Worm (Caenorhabditis elegans) whole organism, L4 larva: ENCODE measurements around the gene srd-38.

Experiments
- F37D6.2 ChIP-seq: sonication (generic microtip); optimal IDR thresholded peaks from 2 replicates; lab custom pipeline; 2016; ENCODE audit warnings: mild to moderate bottlenecking, missing genetic modification characterization, missing compliant biosample characterization
- F49E8.2 ChIP-seq: sonication (generic microtip); optimal IDR thresholded peaks from 2 replicates; lab custom pipeline; 2016; ENCODE audit warnings: missing compliant biosample characterization, mild to moderate bottlenecking, missing genetic modification characterization, borderline replicate concordance
- T26A8.4 ChIP-seq: fragments of 200-800 bp; sonication (Bioruptor generic); IDR thresholded peaks from 2 replicates; pipeline ENCODE4 v1.3.6; 2022; ENCODE audit warnings: missing genetic modification characterization, missing compliant biosample characterization
- Y105C5A.15 ChIP-seq: fragments of 200-800 bp; sonication (Bioruptor generic); IDR thresholded peaks from 2 replicates; pipeline ENCODE4 v1.3.6; 2022; ENCODE audit warnings: missing genetic modification characterization, missing compliant biosample characterization
- Y48G9A.11 ChIP-seq: fragments of 200-800 bp; sonication (Bioruptor generic); IDR thresholded peaks from 2 replicates; pipeline ENCODE4 v1.3.6; 2022; ENCODE audit warnings: missing genetic modification reagents, missing genetic modification characterization, missing compliant biosample characterization
- Y5F2A.4 ChIP-seq: fragments of 200-800 bp; sonication (Bioruptor generic); optimal IDR thresholded peaks from 2 replicates; lab custom pipeline; 2018; ENCODE audit warnings: mild to moderate bottlenecking, missing genetic modification characterization, missing compliant biosample characterization
- Y75B8A.6 ChIP-seq: fragments of 200-800 bp; sonication (Bioruptor generic); IDR thresholded peaks from 2 replicates; pipeline ENCODE4 v1.3.6; 2022; ENCODE audit warnings: missing genetic modification reagents, missing genetic modification characterization, missing compliant biosample characterization
- aha-1 ChIP-seq: fragments of 150-350 bp; peaks from one replicate; lab custom pipeline; 2014; ENCODE audit warnings: missing biosample characterization, missing genetic modification characterization
- aly-2 ChIP-seq: sonication (generic microtip); optimal IDR thresholded peaks from 2 replicates; lab custom pipeline; 2018; ENCODE audit warnings: missing biosample characterization, missing genetic modification characterization
- ama-1 ChIP-seq: fragments of 150-350 bp; optimal IDR thresholded peaks from 2 replicates; lab custom pipeline; 2014; ENCODE audit warnings: inconsistent platforms, mixed read lengths
- ceh-20 ChIP-seq: fragments of 200-800 bp; sonication (Bioruptor generic); IDR thresholded peaks from 2 replicates; pipeline ENCODE4 v1.3.6; 2022; ENCODE audit warnings: missing genetic modification reagents, missing genetic modification characterization, missing compliant biosample characterization
- ceh-32 ChIP-seq: sonication (generic microtip); optimal IDR thresholded peaks from 2 replicates; lab custom pipeline; 2016; ENCODE audit warnings: mild to moderate bottlenecking, missing genetic modification characterization, missing compliant biosample characterization; ENCODE audit not compliant: poor library complexity
- ceh-44 ChIP-seq: fragments of 200-800 bp; sonication (Bioruptor generic); IDR thresholded peaks from 2 replicates; pipeline ENCODE4 v1.3.6; 2022; ENCODE audit warnings: missing genetic modification reagents, missing genetic modification characterization, missing compliant biosample characterization
- ceh-82 ChIP-seq: sonication (generic microtip); optimal IDR thresholded peaks from 2 replicates; lab custom pipeline; 2017; ENCODE audit warnings: missing biosample characterization, missing genetic modification characterization
- ctbp-1 ChIP-seq: fragments of 200-800 bp; sonication (Bioruptor generic); IDR thresholded peaks from 2 replicates; pipeline ENCODE4 v1.3.6; 2022; ENCODE audit warnings: missing genetic modification reagents, missing genetic modification characterization, missing compliant biosample characterization
- daf-16 ChIP-seq, 3 experiments: sonication (generic microtip); optimal IDR thresholded peaks; 2 replicates each; lab custom pipeline; 2016 to 2017; ENCODE audit warnings: missing genetic modification characterization in 3 of 3, missing genetic modification reagents in 3 of 3, mild to moderate bottlenecking in 2 of 3, missing compliant biosample characterization in 2 of 3, missing biosample characterization in 1 of 3, moderate library complexity in 1 of 3
- daf-19 ChIP-seq: fragments of 200-800 bp; sonication (Bioruptor generic); conservative IDR thresholded peaks from 2 replicates; pipeline ENCODE4 v1.3.6; 2022; ENCODE audit warnings: missing genetic modification characterization, missing compliant biosample characterization
- daf-8 ChIP-seq: fragments of 200-800 bp; sonication (Bioruptor generic); IDR thresholded peaks from 2 replicates; pipeline ENCODE4 v1.3.6; 2022; ENCODE audit warnings: missing genetic modification characterization, missing compliant biosample characterization
- dve-1 ChIP-seq: sonication (generic microtip); optimal IDR thresholded peaks from 2 replicates; lab custom pipeline; 2017; ENCODE audit warnings: antibody characterized with exemption, mild to moderate bottlenecking, missing genetic modification characterization, missing compliant biosample characterization; ENCODE audit not compliant: insufficient read depth
- egl-43 ChIP-seq: fragments of 200-800 bp; sonication (Bioruptor generic); IDR thresholded peaks from 2 replicates; pipeline ENCODE4 v1.3.6; 2022; ENCODE audit warnings: missing genetic modification reagents, missing genetic modification characterization, missing compliant biosample characterization
- fos-1 ChIP-seq: fragments of 150-350 bp; optimal IDR thresholded peaks from 2 replicates; lab custom pipeline; 2014; ENCODE audit warnings: missing biosample characterization, missing genetic modification characterization
- gei-8 ChIP-seq: fragments of 200-800 bp; sonication (Bioruptor generic); optimal IDR thresholded peaks from 2 replicates; lab custom pipeline; 2018; ENCODE audit warnings: mild to moderate bottlenecking, missing genetic modification characterization, missing compliant biosample characterization
- hif-1 ChIP-seq, 2 experiments: sonication (generic microtip); optimal IDR thresholded peaks; 2 replicates each; lab custom pipeline; 2016 to 2017; ENCODE audit warnings: missing compliant biosample characterization in 2 of 2, missing genetic modification characterization in 2 of 2, missing genetic modification reagents in 2 of 2, missing genotype in 2 of 2, mild to moderate bottlenecking in 1 of 2
- hlh-11 ChIP-seq: fragments of 200-800 bp; sonication (Bioruptor generic); optimal IDR thresholded peaks from 2 replicates; lab custom pipeline; 2018; ENCODE audit warnings: mild to moderate bottlenecking, missing genetic modification characterization, missing compliant biosample characterization
- hlh-30 ChIP-seq: sonication (generic microtip); optimal IDR thresholded peaks from 2 replicates; lab custom pipeline; 2017; ENCODE audit warnings: antibody characterized with exemption, mild to moderate bottlenecking, missing genetic modification characterization, missing compliant biosample characterization; ENCODE audit not compliant: insufficient read depth
- lin-1 ChIP-seq: fragments of 200-800 bp; sonication (Bioruptor generic); IDR thresholded peaks from 2 replicates; pipeline ENCODE4 v1.3.6; 2022; ENCODE audit warnings: missing genetic modification reagents, missing genetic modification characterization, missing compliant biosample characterization
- lin-29 ChIP-seq: fragments of 200-800 bp; sonication (Bioruptor generic); IDR thresholded peaks from 2 replicates; pipeline ENCODE4 v1.3.6; 2022; ENCODE audit warnings: missing genetic modification reagents, missing genetic modification characterization, missing compliant biosample characterization
- mdl-1 ChIP-seq, 2 experiments: fragments of 150-350 bp in 1 of 2; sonication (generic microtip) in 1 of 2; optimal IDR thresholded peaks; 2 replicates each; lab custom pipeline; 2014 to 2017; ENCODE audit warnings: missing biosample characterization in 2 of 2, missing genetic modification characterization in 2 of 2
- mdt-29 ChIP-seq: fragments of 200-800 bp; sonication (Bioruptor generic); IDR thresholded peaks from 2 replicates; pipeline ENCODE4 v1.3.6; 2022; ENCODE audit warnings: missing genetic modification reagents, missing genetic modification characterization, missing compliant biosample characterization
- mes-2 ChIP-seq: sonication (generic microtip); optimal IDR thresholded peaks from 2 replicates; lab custom pipeline; 2016; ENCODE audit warnings: missing genotype, mild to moderate bottlenecking, missing genetic modification characterization, missing compliant biosample characterization; ENCODE audit not compliant: poor library complexity, severe bottlenecking
- nhr-102 ChIP-seq: sonication (generic microtip); optimal IDR thresholded peaks from 2 replicates; lab custom pipeline; 2016; ENCODE audit warnings: mild to moderate bottlenecking, missing genetic modification characterization, moderate library complexity, missing compliant biosample characterization
- nhr-11 ChIP-seq: fragments of 150-350 bp; optimal IDR thresholded peaks from 2 replicates; lab custom pipeline; 2014; ENCODE audit warnings: missing biosample characterization, missing genetic modification characterization
- nhr-25 ChIP-seq: sonication (generic microtip); optimal IDR thresholded peaks from 2 replicates; lab custom pipeline; 2017; ENCODE audit warnings: missing genetic modification characterization, mild to moderate bottlenecking, missing compliant biosample characterization, antibody characterized with exemption, moderate library complexity, borderline replicate concordance; ENCODE audit not compliant: insufficient read depth
- nhr-28 ChIP-seq: fragments of 150-350 bp; optimal IDR thresholded peaks from 2 replicates; lab custom pipeline; 2014; ENCODE audit warnings: missing biosample characterization, missing genetic modification characterization
- nhr-41 ChIP-seq: fragments of 200-800 bp; sonication (Bioruptor generic); IDR thresholded peaks from 2 replicates; pipeline ENCODE4 v1.3.6; 2022; ENCODE audit warnings: missing genetic modification reagents, missing genetic modification characterization, missing compliant biosample characterization
- nhr-42 ChIP-seq: fragments of 200-800 bp; sonication (Bioruptor generic); IDR thresholded peaks from 2 replicates; pipeline ENCODE4 v1.3.6; 2022; ENCODE audit warnings: missing genetic modification characterization, missing compliant biosample characterization
- nhr-76 ChIP-seq: fragments of 150-350 bp; optimal IDR thresholded peaks from 2 replicates; lab custom pipeline; 2014; ENCODE audit warnings: missing biosample characterization, missing genetic modification characterization
- set-16 ChIP-seq: fragments of 200-800 bp; sonication (Bioruptor generic); IDR thresholded peaks from 2 replicates; pipeline ENCODE4 v1.3.6; 2022; ENCODE audit warnings: missing genetic modification reagents, missing genetic modification characterization, missing compliant biosample characterization
- spr-3 ChIP-seq: fragments of 200-800 bp; sonication (Bioruptor generic); optimal IDR thresholded peaks from 2 replicates; lab custom pipeline; 2018; ENCODE audit warnings: mild to moderate bottlenecking, missing genetic modification characterization, missing compliant biosample characterization
- unc-130 ChIP-seq: sonication (generic microtip); optimal IDR thresholded peaks from 2 replicates; lab custom pipeline; 2016; ENCODE audit warnings: missing genetic modification reagents, missing genetic modification characterization, missing compliant biosample characterization
- unc-62 ChIP-seq, 3 experiments: fragments of 150-350 bp in 1 of 3; sonication (generic microtip); optimal IDR thresholded peaks in 2 of 3; peaks in 1 of 3; 1 replicate in 1 of 3; 2 replicates in 2 of 3; lab custom pipeline; 2014 to 2017; ENCODE audit warnings: missing biosample characterization in 3 of 3, missing genetic modification characterization in 3 of 3, missing genetic modification reagents in 3 of 3, missing genotype in 1 of 3
- zag-1 ChIP-seq: fragments of 150-350 bp; optimal IDR thresholded peaks from 2 replicates; lab custom pipeline; 2014; ENCODE audit warnings: missing biosample characterization, missing genetic modification characterization
- zfp-2 ChIP-seq: sonication (generic microtip); optimal IDR thresholded peaks from 2 replicates; lab custom pipeline; 2016; ENCODE audit warnings: mild to moderate bottlenecking, missing genetic modification characterization, missing compliant biosample characterization
- ztf-11 ChIP-seq: fragments of 150-350 bp; optimal IDR thresholded peaks from 2 replicates; lab custom pipeline; 2014; ENCODE audit warnings: missing biosample characterization, missing genetic modification characterization

Gene srd-38

DNA sequence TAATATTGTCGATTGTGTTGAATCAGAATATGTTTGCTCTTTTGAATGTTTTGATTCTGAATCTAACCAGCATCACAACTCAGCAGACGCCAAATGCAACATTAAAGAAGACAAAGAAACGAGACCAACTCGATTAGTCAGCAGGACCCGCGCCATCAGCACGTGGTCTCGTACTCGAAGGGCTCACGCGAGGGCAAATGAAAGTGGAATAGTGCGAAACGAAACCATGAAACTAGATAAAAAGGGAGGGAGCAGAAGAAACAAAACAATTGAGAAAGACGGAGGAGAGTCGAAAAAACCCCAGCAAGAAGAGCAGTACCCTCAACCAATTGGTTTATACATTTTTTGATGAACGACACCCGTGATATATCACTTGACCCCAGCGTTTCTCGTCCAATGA, 45.4 kb downstream of the srd-38 start:
- TF ChIP-seq hlh-11 (tag; lab: Kevin White, UChicago) (peak; percentile 9), hlh-30 (tag; lab: Kevin White, UChicago) (peak; percentile 65), unc-62 (GFP tag; optimal IDR thresholded peaks at IDR 0.05 in 1 of 2; lab: Kevin White, UChicago) (no peak), unc-62 (tag; optimal IDR thresholded peaks at IDR 0.05; lab: Kevin White, UChicago) (no peak), mdt-29 (GFP tag; lab: Robert Waterston, UW) (no peak), ama-1 (lab: Kevin White, UChicago) (no peak), nhr-11 (tag; lab: Kevin White, UChicago) (no peak), mdl-1 (tag; optimal IDR thresholded peaks at IDR 0.05; lab: Kevin White, UChicago) (peak in 1 of 2 experiments; percentile 41)
- TF ChIP-seq, all 104 proteins: peak for 3

DNA sequence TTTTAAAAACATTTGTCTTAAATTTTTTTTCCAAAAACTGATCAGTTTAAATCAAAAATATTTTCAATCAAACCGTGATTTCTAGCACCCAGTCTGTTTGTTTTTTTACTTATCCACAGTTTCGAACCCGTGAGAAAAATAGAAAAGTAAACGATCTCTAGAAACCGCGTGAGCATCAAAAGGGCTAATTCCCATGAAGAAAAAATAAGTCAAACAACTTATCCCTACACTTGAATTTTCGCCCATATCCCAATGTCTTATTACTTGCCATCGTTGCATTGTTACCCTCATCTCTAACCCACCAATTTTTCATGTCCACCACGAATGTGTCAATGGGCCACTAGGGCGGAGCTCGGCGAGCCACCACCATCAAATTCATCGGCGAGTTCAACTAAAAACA, 46.1 kb downstream of the srd-38 start, which contains the start of gene ptr-24:
TSS of gene ptr-24 (plus strand) at position 301 of the 400 bp plus-strand sequence.
- TF ChIP-seq ceh-44 (GFP tag; lab: Robert Waterston, UW): no peak
- peak in 1 of 2 experiments; percentile 83 for TF ChIP-seq unc-62 (GFP tag; optimal IDR thresholded peaks at IDR 0.05 in 1 of 2; lab: Kevin White, UChicago)
- no peak for TF ChIP-seq unc-62 (tag; optimal IDR thresholded peaks at IDR 0.05; lab: Kevin White, UChicago)

DNA sequence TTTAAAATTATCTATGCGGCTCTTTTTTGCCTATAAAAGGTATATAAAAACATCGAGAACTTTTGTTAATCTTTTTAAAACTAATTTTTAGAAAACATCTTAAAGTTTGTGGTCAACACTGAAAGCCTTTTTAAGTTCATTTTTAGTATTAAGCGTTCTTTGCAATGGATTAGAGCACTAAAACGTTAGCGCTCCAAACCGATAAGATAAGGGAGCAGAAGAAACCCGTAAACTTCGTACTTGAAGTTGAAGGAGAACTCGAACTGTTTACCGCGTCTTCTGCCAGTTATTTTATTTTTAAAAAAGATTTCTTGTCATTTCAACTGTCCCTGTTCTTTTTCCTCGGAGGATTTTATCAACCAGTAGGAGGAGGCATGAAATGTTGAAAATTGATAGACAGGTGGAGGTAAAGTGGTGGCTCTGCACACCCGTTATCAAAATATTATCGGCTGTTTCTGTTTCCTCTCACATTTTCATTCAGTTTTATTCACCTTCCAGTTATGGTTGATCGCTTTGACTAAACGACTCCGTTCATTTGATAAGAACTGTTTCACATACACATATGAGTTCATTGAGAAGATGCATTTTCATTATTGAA, 47.5 kb downstream of the srd-38 start:
- TF ChIP-seq ztf-11: no peak
- TF ChIP-seq daf-19 (GFP tag; lab: Robert Waterston, UW): no peak
- TF ChIP-seq spr-3: no peak
- no peak for TF ChIP-seq zag-1 (tag; lab: Kevin White, UChicago)
- TF ChIP-seq set-16 (GFP tag; lab: Robert Waterston, UW): no peak
- peak; percentile 46 for TF ChIP-seq nhr-102
- peak in 1 of 2 experiments; percentile 49 for TF ChIP-seq daf-16 (GFP tag; optimal IDR thresholded peaks at IDR 0.05; lab: Kevin White, UChicago)
- peak; percentile 75 for TF ChIP-seq daf-16 (tag; optimal IDR thresholded peaks at IDR 0.05; lab: Kevin White, UChicago)
- peak; percentile 58 for TF ChIP-seq nhr-28 (tag; lab: Kevin White, UChicago)
- TF ChIP-seq T26A8.4 (GFP tag; lab: Robert Waterston, UW): no peak
- no peak for TF ChIP-seq ceh-32 (tag; lab: Kevin White, UChicago)
- TF ChIP-seq nhr-42 (GFP tag; lab: Robert Waterston, UW): no peak
- no peak for TF ChIP-seq mdl-1 (tag; optimal IDR thresholded peaks at IDR 0.05; lab: Kevin White, UChicago)
- no peak for TF ChIP-seq ceh-20 (GFP tag; lab: Robert Waterston, UW)
- no peak for TF ChIP-seq unc-130 (GFP tag; lab: Kevin White, UChicago)
- no peak for TF ChIP-seq mes-2
- TF ChIP-seq F37D6.2 (tag; lab: Kevin White, UChicago): no peak
- no peak for TF ChIP-seq Y48G9A.11 (GFP tag; lab: Robert Waterston, UW)
- no peak for TF ChIP-seq gei-8
- TF ChIP-seq nhr-76 (tag; lab: Kevin White, UChicago): no peak
- TF ChIP-seq Y5F2A.4 (GFP tag; lab: Kevin White, UChicago): no peak
- TF ChIP-seq zfp-2 (tag; lab: Kevin White, UChicago): no peak
- no peak for TF ChIP-seq lin-29 (GFP tag; lab: Robert Waterston, UW)
- TF ChIP-seq aly-2 (tag; lab: Kevin White, UChicago): no peak
- no peak for TF ChIP-seq ctbp-1 (GFP tag; lab: Robert Waterston, UW)
- TF ChIP-seq fos-1 (tag; lab: Kevin White, UChicago): no peak
- TF ChIP-seq daf-8 (GFP tag; lab: Robert Waterston, UW): no peak
- no peak for TF ChIP-seq hif-1 (tag; optimal IDR thresholded peaks at IDR 0.05; lab: Kevin White, UChicago)
- no peak for TF ChIP-seq nhr-25 (tag; lab: Kevin White, UChicago)
- 0 out of 2 replicates have a peak, but pooled peaks have one; percentile 35 for TF ChIP-seq lin-1 (GFP tag; lab: Robert Waterston, UW)
- no peak for TF ChIP-seq ceh-82 (tag; lab: Kevin White, UChicago)
- no peak for TF ChIP-seq nhr-41 (GFP tag; lab: Robert Waterston, UW)
- no peak for TF ChIP-seq egl-43 (GFP tag; lab: Robert Waterston, UW)
- TF ChIP-seq F49E8.2 (tag; lab: Kevin White, UChicago): no peak
- TF ChIP-seq aha-1 (tag; lab: Kevin White, UChicago): no peak
- TF ChIP-seq Y105C5A.15 (GFP tag; lab: Robert Waterston, UW): no peak
- no peak for TF ChIP-seq Y75B8A.6 (GFP tag; lab: Robert Waterston, UW)
- peak; percentile 72 for TF ChIP-seq dve-1
